Worm (Caenorhabditis elegans) whole organism, early embryonic: ENCODE data around the gene eif-2Bgamma.

ENCODE experiments used
- B0310.2 ChIP-seq: sonication (generic microtip); optimal IDR thresholded peaks from 2 replicates; lab custom pipeline; 2016; ENCODE audit warnings: mild to moderate bottlenecking, missing genetic modification characterization, missing compliant biosample characterization
- F13C5.2 ChIP-seq: sonication (generic microtip); optimal IDR thresholded peaks from 2 replicates; lab custom pipeline; 2017; ENCODE audit warnings: mild to moderate bottlenecking, missing genetic modification characterization, inconsistent platforms, missing compliant biosample characterization
- aly-1 ChIP-seq: sonication (generic microtip); optimal IDR thresholded peaks from 2 replicates; lab custom pipeline; 2016; ENCODE audit warnings: missing genetic modification characterization, missing compliant biosample characterization
- ama-1 ChIP-seq: fragments of 150-350 bp; optimal IDR thresholded peaks from 2 replicates; lab custom pipeline; 2014
- ceh-13 ChIP-seq: fragments of 200-800 bp; sonication (Bioruptor generic); optimal IDR thresholded peaks from 2 replicates; lab custom pipeline; 2018; ENCODE audit warnings: mild to moderate bottlenecking, missing genetic modification characterization, missing compliant biosample characterization
- ceh-36 ChIP-seq: sonication (generic microtip); optimal IDR thresholded peaks from 2 replicates; lab custom pipeline; 2016; ENCODE audit warnings: missing genetic modification characterization, inconsistent platforms, missing compliant biosample characterization
- ets-7 ChIP-seq: sonication (generic microtip); optimal IDR thresholded peaks from 2 replicates; lab custom pipeline; 2016; ENCODE audit warnings: missing genotype, missing genetic modification characterization, missing compliant biosample characterization
- flt-1 ChIP-seq: fragments of 200-800 bp; sonication (Bioruptor generic); IDR thresholded peaks from 2 replicates; pipeline ENCODE4 v1.3.6; 2022; ENCODE audit warnings: missing genetic modification characterization, missing compliant biosample characterization
- hmbx-1 ChIP-seq: sonication (generic microtip); optimal IDR thresholded peaks from 2 replicates; lab custom pipeline; 2016; ENCODE audit warnings: mild to moderate bottlenecking, missing genetic modification characterization, missing compliant biosample characterization
- hmg-4 ChIP-seq: fragments of 200-800 bp; sonication (Bioruptor generic); optimal IDR thresholded peaks from 2 replicates; lab custom pipeline; 2018; ENCODE audit warnings: mild to moderate bottlenecking, missing genetic modification characterization, missing compliant biosample characterization
- hnd-1 ChIP-seq: sonication (generic microtip); optimal IDR thresholded peaks from 2 replicates; lab custom pipeline; 2016; ENCODE audit warnings: missing genetic modification characterization, missing compliant biosample characterization
- pes-1 ChIP-seq: fragments of 200-800 bp; sonication (Bioruptor generic); IDR thresholded peaks from 2 replicates; pipeline ENCODE4 v1.3.6; 2022; ENCODE audit warnings: missing genetic modification reagents, missing genetic modification characterization, missing compliant biosample characterization
- scrt-1 ChIP-seq: fragments of 200-800 bp; sonication (Bioruptor generic); IDR thresholded peaks from 2 replicates; pipeline ENCODE4 v1.3.6; 2022; ENCODE audit warnings: missing genetic modification characterization, missing compliant biosample characterization
- sea-1 ChIP-seq: fragments of 200-800 bp; sonication (Bioruptor generic); conservative IDR thresholded peaks from 2 replicates; pipeline ENCODE4 v1.3.6; 2022; ENCODE audit warnings: missing genetic modification characterization, missing compliant biosample characterization
- tbx-11 ChIP-seq: fragments of 200-800 bp; sonication (Bioruptor generic); IDR thresholded peaks from 2 replicates; pipeline ENCODE4 v1.3.6; 2022; ENCODE audit warnings: missing genetic modification characterization, missing compliant biosample characterization
- tbx-37 ChIP-seq: fragments of 200-800 bp; sonication (Bioruptor generic); conservative IDR thresholded peaks from 2 replicates; pipeline ENCODE4 v1.3.6; 2022; ENCODE audit warnings: missing genetic modification reagents, missing genetic modification characterization, missing compliant biosample characterization
- tra-4 ChIP-seq: sonication (generic microtip); optimal IDR thresholded peaks from 2 replicates; lab custom pipeline; 2017; ENCODE audit warnings: missing genetic modification characterization, missing compliant biosample characterization

eif-2Bgamma gene

ce11 chrII:6973501-6973900 lies 6.1 kb upstream of the eif-2Bgamma start, which contains the start of gene sod-1:
sod-1 (minus strand) TSS chrII:6973887.
- TF ChIP-seq ceh-13, result no peak
- no peak for TF ChIP-seq tbx-37 (GFP tag; lab: Robert Waterston, UW)
- TF ChIP-seq hmg-4 (GFP tag; lab: Kevin White, UChicago), result no peak
- no peak for TF ChIP-seq F13C5.2 (tag; lab: Kevin White, UChicago)
- TF ChIP-seq pes-1, result no peak
- TF ChIP-seq B0310.2, result no peak
- no peak for TF ChIP-seq scrt-1 (GFP tag; lab: Robert Waterston, UW)
- TF ChIP-seq aly-1 (tag; lab: Kevin White, UChicago), result no peak
- TF ChIP-seq ama-1 (lab: Kevin White, UChicago), result no peak
- no peak for TF ChIP-seq ets-7 (tag; lab: Kevin White, UChicago)

ce11 chrII:6972185-6972737 lies 4.8 kb upstream of the eif-2Bgamma start, which contains the start of gene art-1:
art-1 (minus strand) TSS chrII:6972235.
- TF ChIP-seq hmbx-1 (tag; lab: Kevin White, UChicago) (no peak), B0310.2 (no peak), tbx-11 (GFP tag; lab: Robert Waterston, UW) (no peak), ets-7 (tag; lab: Kevin White, UChicago) (no peak), aly-1 (tag; lab: Kevin White, UChicago) (no peak), sea-1 (GFP tag; lab: Robert Waterston, UW) (no peak), hmg-4 (GFP tag; lab: Kevin White, UChicago) (no peak), ama-1 (lab: Kevin White, UChicago) (no peak), pes-1 (no peak), F13C5.2 (tag; lab: Kevin White, UChicago) (no peak), scrt-1 (GFP tag; lab: Robert Waterston, UW) (no peak), tra-4 (tag; lab: Kevin White, UChicago) (no peak), ceh-36 (no peak)

- no peak for TF ChIP-seq F13C5.2 (tag; lab: Kevin White, UChicago)
- no peak for TF ChIP-seq tra-4 (tag; lab: Kevin White, UChicago)
- no peak for TF ChIP-seq flt-1 (GFP tag; lab: Robert Waterston, UW)
- no peak for TF ChIP-seq ceh-36
- TF ChIP-seq hmg-4 (GFP tag; lab: Kevin White, UChicago), result no peak
Observed at ce11 chrII:6970515-6970914, 3.1 kb upstream of the eif-2Bgamma start, which contains the start of gene C15F1.5. C15F1.5 (minus strand) TSS chrII:6970615.

ce11 chrII:6968191-6968675 lies 785 bp upstream of the eif-2Bgamma start:
- no peak for TF ChIP-seq hnd-1 (tag; lab: Kevin White, UChicago)
- TF ChIP-seq F13C5.2 (tag; lab: Kevin White, UChicago), result peak; percentile 34
- TF ChIP-seq hmg-4 (GFP tag; lab: Kevin White, UChicago), result peak; percentile 94
- TF ChIP-seq flt-1 (GFP tag; lab: Robert Waterston, UW), result peak; percentile 45; the same call in 1 of the 2 replicates
- peak; percentile 99 for TF ChIP-seq ama-1 (lab: Kevin White, UChicago)
- TF ChIP-seq ceh-36, result peak; percentile 89
- peak; percentile 34 for TF ChIP-seq ceh-13
- no peak for TF ChIP-seq ets-7 (tag; lab: Kevin White, UChicago)
- peak; percentile 45 for TF ChIP-seq hmbx-1 (tag; lab: Kevin White, UChicago)
- peak; percentile 77 for TF ChIP-seq pes-1
- TF ChIP-seq scrt-1 (GFP tag; lab: Robert Waterston, UW), result peak; percentile 73; the same call in 1 of the 2 replicates
- 0 out of 2 replicates have a peak, but pooled peaks have one; percentile 25 for TF ChIP-seq sea-1 (GFP tag; lab: Robert Waterston, UW)
- TF ChIP-seq B0310.2, result peak; percentile 50
- 0 out of 2 replicates have a peak, but pooled peaks have one; percentile 30 for TF ChIP-seq tbx-11 (GFP tag; lab: Robert Waterston, UW)
- 0 out of 2 replicates have a peak, but pooled peaks have one; percentile 29 for TF ChIP-seq tbx-37 (GFP tag; lab: Robert Waterston, UW)
- TF ChIP-seq aly-1 (tag; lab: Kevin White, UChicago), result peak; percentile 45
- TF ChIP-seq tra-4 (tag; lab: Kevin White, UChicago), result peak; percentile 69

- TF ChIP-seq B0310.2 (no peak), aly-1 (tag; lab: Kevin White, UChicago) (no peak), tbx-11 (GFP tag; lab: Robert Waterston, UW) (no peak), flt-1 (GFP tag; lab: Robert Waterston, UW) (no peak), ama-1 (lab: Kevin White, UChicago) (no peak), ets-7 (tag; lab: Kevin White, UChicago) (no peak), hmbx-1 (tag; lab: Kevin White, UChicago) (no peak), hmg-4 (GFP tag; lab: Kevin White, UChicago) (no peak), ceh-36 (no peak), hnd-1 (tag; lab: Kevin White, UChicago) (no peak), sea-1 (GFP tag; lab: Robert Waterston, UW) (no peak)
Observed at ce11 chrII:6965573-6965972, 1.9 kb downstream of the eif-2Bgamma start, which contains the start of gene tra-2. tra-2 (minus strand) TSS chrII:6965673.

ce11 chrII:6958136-6958535 lies 9.3 kb downstream of the eif-2Bgamma start:
- no peak for TF ChIP-seq ets-7 (tag; lab: Kevin White, UChicago)
- no peak for TF ChIP-seq B0310.2
- TF ChIP-seq scrt-1 (GFP tag; lab: Robert Waterston, UW), result no peak
- no peak for TF ChIP-seq tbx-11 (GFP tag; lab: Robert Waterston, UW)
- TF ChIP-seq ama-1 (lab: Kevin White, UChicago), result no peak
- no peak for TF ChIP-seq tra-4 (tag; lab: Kevin White, UChicago)

- no peak for TF ChIP-seq scrt-1 (GFP tag; lab: Robert Waterston, UW)
Observed at ce11 chrII:6955084-6955697, 12.3 kb downstream of the eif-2Bgamma start.
